Fruit fly (Drosophila melanogaster): Measurements from ENCODE around the gene abd-A.

DNA sequence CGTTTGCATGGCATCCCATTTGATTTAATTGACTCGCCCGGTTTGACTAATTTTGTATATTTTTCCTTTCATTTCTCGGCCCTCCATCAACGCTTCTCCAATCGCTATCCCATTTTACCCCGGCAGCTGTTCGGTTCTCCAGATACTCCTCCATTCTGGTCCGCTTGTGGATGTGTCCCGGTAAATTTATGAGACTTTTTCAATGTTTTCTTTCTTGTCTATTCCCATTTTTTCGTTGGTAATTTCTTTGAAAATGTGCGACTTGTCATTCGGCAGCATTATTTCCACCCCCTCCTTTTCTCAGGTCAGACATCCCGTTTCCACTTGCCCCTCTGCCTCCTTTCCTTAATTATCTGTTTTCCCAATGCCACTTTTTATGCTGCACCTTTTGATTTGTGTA lies 64.1 kb downstream of the abd-A start:
- TF ChIP-seq psq (GFP tag; optimal IDR thresholded peaks at IDR 0.05) (no peak), CG9705 (GFP tag; optimal IDR thresholded peaks at IDR 0.05) (no peak), GATAd (GFP tag; optimal IDR thresholded peaks at IDR 0.05) (no peak), jim (GFP tag; optimal IDR thresholded peaks at IDR 0.05) (no peak), N (GFP tag; optimal IDR thresholded peaks at IDR 0.05) (no peak), h (GFP tag; optimal IDR thresholded peaks at IDR 0.05) (no peak)
